Worm (Caenorhabditis elegans): ENCODE data around the gene rac-2.
"Not testable (repeated sequence)": the region's sequence is repeated elsewhere in the genome, so short reads cannot be mapped to it uniquely, and the experiment has no call there.

rac-2 gene

DNA sequence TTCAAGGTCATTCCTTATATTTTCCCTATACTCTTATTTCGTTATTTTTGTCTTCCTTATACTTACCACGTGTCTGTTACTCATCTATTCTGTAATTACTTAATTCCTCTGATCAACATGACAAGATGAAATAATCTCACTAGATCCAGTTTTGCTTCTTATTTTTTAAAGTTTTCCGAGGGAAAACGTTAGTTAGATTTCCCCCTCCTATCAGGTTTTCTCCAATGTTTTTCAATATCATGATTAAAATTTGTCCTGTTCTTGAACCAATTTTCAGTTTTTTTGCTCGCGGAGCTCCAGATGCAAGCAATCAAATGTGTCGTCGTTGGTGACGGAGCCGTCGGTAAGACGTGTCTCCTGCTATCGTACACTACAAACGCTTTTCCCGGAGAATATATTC lies at the start of gene rac-2:
TSS of gene rac-2 (plus strand) at position 301 of the 400 bp plus-strand sequence.
- TF ChIP-seq aly-1 (tag; optimal IDR thresholded peaks at IDR 0.05); hnd-1 (tag; optimal IDR thresholded peaks at IDR 0.05); hmg-4 (GFP tag; optimal IDR thresholded peaks at IDR 0.05): not testable (repeated sequence)

DNA sequence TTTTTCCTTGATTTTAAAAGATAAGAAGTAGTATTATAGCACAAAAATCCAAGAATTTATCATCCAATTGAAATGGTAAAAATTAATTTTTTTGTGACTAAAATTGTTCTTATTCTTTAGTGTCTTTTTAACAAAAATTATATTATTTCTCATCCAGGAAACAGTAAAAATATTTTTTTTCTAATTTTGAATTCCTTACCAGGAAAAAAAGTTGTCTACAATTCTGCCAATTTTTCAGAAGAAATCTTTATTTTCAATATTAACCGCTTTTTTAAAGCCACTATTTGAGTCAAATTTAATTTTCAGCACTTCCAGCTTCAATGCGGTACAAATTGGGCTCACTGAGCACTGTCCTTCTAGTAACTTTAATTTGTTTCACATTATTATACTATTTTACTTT lies 37.1 kb upstream of the rac-2 start, which contains the start of gene F38C2.4:
TSS of gene F38C2.4 (plus strand) at position 301 of the 400 bp plus-strand sequence.
- no peak for TF ChIP-seq hnd-1 (tag; optimal IDR thresholded peaks at IDR 0.05)
- TF ChIP-seq ets-7 (tag; optimal IDR thresholded peaks at IDR 0.05) = no peak
- TF ChIP-seq aly-1 (tag; optimal IDR thresholded peaks at IDR 0.05) = no peak
- no peak for TF ChIP-seq tbx-37 (GFP tag; conservative IDR thresholded peaks at IDR 0.05)
- TF ChIP-seq tra-4 (tag; optimal IDR thresholded peaks at IDR 0.05) = no peak
- no peak for TF ChIP-seq hmg-4 (GFP tag; optimal IDR thresholded peaks at IDR 0.05)
- no peak for TF ChIP-seq hmbx-1 (tag; optimal IDR thresholded peaks at IDR 0.05)

DNA sequence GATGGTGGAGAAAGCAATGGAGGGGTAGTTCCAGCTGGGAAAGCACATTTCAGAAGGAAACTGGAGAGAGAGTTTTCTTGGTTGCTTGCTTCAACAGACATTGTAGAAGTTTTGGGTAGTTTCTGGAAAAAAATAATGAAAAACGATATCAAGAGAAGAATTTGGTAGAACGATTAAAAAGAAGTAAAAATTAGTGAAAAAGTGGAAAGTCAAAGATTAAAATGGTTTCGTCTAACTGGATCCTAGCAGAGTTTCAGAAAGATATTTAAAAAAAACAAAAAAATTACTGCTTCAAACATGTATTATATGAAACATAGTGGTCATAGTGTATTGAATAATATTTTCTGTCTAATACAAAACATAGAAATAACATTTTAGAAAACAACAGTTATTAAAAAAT lies 30.7 kb upstream of the rac-2 start, which contains the start of gene F38C2.7:
TSS of gene F38C2.7 (minus strand) at position 101 of the 400 bp plus-strand sequence.
- TF ChIP-seq sea-1 (GFP tag; conservative IDR thresholded peaks at IDR 0.05) = no peak
- no peak for TF ChIP-seq B0310.2 (tag; optimal IDR thresholded peaks at IDR 0.05)
- no peak for TF ChIP-seq tbx-11 (GFP tag; IDR thresholded peaks at IDR 0.05)
- TF ChIP-seq pes-1 (GFP tag; IDR thresholded peaks at IDR 0.05) = no peak
- no peak for TF ChIP-seq F13C5.2 (tag; optimal IDR thresholded peaks at IDR 0.05)
- no peak for TF ChIP-seq hnd-1 (tag; optimal IDR thresholded peaks at IDR 0.05)
- no peak for TF ChIP-seq ama-1 (optimal IDR thresholded peaks at IDR 0.05)
- TF ChIP-seq hmbx-1 (tag; optimal IDR thresholded peaks at IDR 0.05) = no peak
- no peak for TF ChIP-seq tbx-37 (GFP tag; conservative IDR thresholded peaks at IDR 0.05)
- no peak for TF ChIP-seq scrt-1 (GFP tag; IDR thresholded peaks at IDR 0.05)
- no peak for TF ChIP-seq ceh-36 (tag; optimal IDR thresholded peaks at IDR 0.05)
- no peak for TF ChIP-seq flt-1 (GFP tag; IDR thresholded peaks at IDR 0.05)
- no peak for TF ChIP-seq tra-4 (tag; optimal IDR thresholded peaks at IDR 0.05)
- no peak for TF ChIP-seq ceh-13 (GFP tag; optimal IDR thresholded peaks at IDR 0.05)
- no peak for TF ChIP-seq aly-1 (tag; optimal IDR thresholded peaks at IDR 0.05)
- TF ChIP-seq ets-7 (tag; optimal IDR thresholded peaks at IDR 0.05) = no peak

DNA sequence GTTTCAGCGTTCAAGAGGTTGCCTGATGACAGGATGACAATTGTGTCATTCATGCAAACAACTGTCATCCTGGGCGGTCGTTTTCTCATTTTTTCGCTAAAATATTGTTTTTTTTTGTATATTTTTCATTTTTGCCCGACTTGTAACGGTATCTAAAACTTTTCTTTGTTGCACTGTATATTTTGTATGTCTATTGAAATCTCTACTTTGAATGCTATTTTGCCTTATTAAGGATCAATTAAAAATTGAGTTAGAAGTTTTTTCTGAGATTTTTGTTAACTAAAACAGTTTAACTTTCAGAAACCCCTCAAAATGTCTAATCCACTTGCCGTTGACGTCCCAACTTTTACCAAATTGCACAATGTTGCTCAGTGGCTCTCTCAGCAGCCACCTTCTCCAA lies 30.1 kb upstream of the rac-2 start, which contains the start of gene ccch-2:
TSS of gene ccch-2 (plus strand) at position 301 of the 400 bp plus-strand sequence.
- no peak for TF ChIP-seq sea-1 (GFP tag; conservative IDR thresholded peaks at IDR 0.05)
- no peak for TF ChIP-seq hmg-4 (GFP tag; optimal IDR thresholded peaks at IDR 0.05)

DNA sequence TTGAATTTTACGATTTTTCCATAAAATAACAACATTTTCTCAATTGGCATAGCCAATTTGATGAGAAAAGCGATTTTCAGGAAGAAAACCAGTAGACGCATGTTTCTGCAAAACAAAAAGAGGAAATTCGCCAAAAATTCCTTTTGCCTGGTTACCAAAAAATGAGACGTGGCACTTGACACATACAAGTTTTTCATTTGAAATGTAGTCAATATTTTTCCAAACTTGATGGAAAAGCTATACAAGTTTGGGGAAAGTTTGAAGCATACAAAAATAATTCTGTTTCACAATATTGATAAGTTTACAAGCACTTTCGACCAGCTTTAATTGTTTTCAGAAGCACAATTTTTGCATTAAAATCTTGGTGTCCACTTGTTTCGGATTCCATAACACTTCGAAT lies 27.4 kb upstream of the rac-2 start, which contains the start of gene clec-191:
TSS of gene clec-191 (minus strand) at position 101 of the 400 bp plus-strand sequence.
- TF ChIP-seq sea-1 (GFP tag; conservative IDR thresholded peaks at IDR 0.05) (no peak), tbx-11 (GFP tag; IDR thresholded peaks at IDR 0.05) (no peak), ets-7 (tag; optimal IDR thresholded peaks at IDR 0.05) (no peak), hnd-1 (tag; optimal IDR thresholded peaks at IDR 0.05) (no peak), tra-4 (tag; optimal IDR thresholded peaks at IDR 0.05) (no peak), hmg-4 (GFP tag; optimal IDR thresholded peaks at IDR 0.05) (no peak), F13C5.2 (tag; optimal IDR thresholded peaks at IDR 0.05) (no peak), ceh-13 (GFP tag; optimal IDR thresholded peaks at IDR 0.05) (no peak), flt-1 (GFP tag; IDR thresholded peaks at IDR 0.05) (no peak), ama-1 (optimal IDR thresholded peaks at IDR 0.05) (no peak), pes-1 (GFP tag; IDR thresholded peaks at IDR 0.05) (no peak), scrt-1 (GFP tag; IDR thresholded peaks at IDR 0.05) (no peak), ceh-36 (tag; optimal IDR thresholded peaks at IDR 0.05) (no peak), hmbx-1 (tag; optimal IDR thresholded peaks at IDR 0.05) (no peak)

DNA sequence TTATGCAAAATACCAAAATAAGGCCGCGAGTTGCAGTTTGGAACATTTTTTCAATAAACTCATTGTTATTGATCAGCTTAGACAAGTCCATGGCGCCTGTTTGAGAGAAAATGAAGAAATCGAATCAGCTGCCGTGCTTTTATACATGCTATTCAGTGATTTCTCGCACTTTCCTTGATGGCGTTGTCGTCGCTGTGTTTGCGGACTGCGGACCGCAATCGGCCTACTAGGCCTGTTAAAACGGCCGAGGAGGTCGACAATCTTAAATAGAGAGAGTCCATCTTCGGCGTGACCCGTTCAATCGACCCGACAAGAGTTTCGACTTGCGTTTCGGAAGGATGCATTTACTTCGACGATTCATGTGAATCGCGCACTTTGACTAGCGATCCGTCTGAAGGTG lies 17.3 kb upstream of the rac-2 start, which contains the start of gene srz-75:
TSS of gene srz-75 (minus strand) at position 101 of the 400 bp plus-strand sequence.
- TF ChIP-seq hmg-4 (GFP tag; optimal IDR thresholded peaks at IDR 0.05) (no peak), hnd-1 (tag; optimal IDR thresholded peaks at IDR 0.05) (no peak), F13C5.2 (tag; optimal IDR thresholded peaks at IDR 0.05) (no peak), scrt-1 (GFP tag; IDR thresholded peaks at IDR 0.05) (no peak), tbx-11 (GFP tag; IDR thresholded peaks at IDR 0.05) (no peak), pes-1 (GFP tag; IDR thresholded peaks at IDR 0.05) (no peak)

DNA sequence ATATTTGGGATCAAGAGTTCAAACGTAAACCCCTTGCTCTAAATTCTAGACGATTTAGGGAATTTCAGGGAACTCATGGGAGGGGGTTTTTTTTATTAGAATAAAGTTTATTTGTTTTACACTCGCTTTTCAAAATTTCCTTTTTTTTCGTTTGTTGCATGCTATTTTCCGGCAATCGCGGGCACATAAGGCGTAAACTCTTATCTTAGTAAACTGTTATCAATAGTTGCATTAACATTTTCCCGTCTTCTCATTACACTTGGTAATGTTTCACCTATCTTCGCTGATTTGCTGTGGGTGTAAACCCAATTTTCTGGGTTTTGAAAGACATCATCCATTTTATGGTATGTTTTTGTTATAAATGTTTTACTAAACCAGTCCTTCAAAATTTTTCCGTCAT lies 14.1 kb upstream of the rac-2 start:
- no peak for TF ChIP-seq tbx-11 (GFP tag; IDR thresholded peaks at IDR 0.05)
- TF ChIP-seq ceh-36 (tag; optimal IDR thresholded peaks at IDR 0.05) = no peak
- TF ChIP-seq sea-1 (GFP tag; conservative IDR thresholded peaks at IDR 0.05) = no peak
- TF ChIP-seq ama-1 (optimal IDR thresholded peaks at IDR 0.05) = no peak
- TF ChIP-seq F13C5.2 (tag; optimal IDR thresholded peaks at IDR 0.05) = no peak

DNA sequence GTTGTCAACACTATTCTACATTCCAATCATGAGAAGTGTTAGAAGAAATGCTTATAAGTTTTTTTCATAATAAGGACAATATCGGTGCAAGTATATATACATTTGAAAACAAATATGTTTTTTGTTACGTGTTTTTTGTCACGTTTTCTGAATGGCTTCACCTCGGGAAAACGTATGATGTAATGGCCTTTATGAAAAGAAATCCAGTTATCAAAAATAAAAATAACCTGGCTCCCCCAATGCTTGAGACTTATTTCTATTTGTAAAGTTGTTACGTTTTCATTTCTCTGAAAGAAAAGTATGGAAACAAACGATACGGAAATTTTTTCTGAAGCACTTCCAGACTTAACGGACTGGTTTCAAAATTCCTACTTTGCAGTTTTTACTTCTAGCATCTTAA lies 9.2 kb upstream of the rac-2 start, which contains the start of gene srz-72:
TSS of gene srz-72 (plus strand) at position 301 of the 400 bp plus-strand sequence.
- TF ChIP-seq flt-1 (GFP tag; IDR thresholded peaks at IDR 0.05) (no peak), ets-7 (tag; optimal IDR thresholded peaks at IDR 0.05) (no peak), ceh-36 (tag; optimal IDR thresholded peaks at IDR 0.05) (no peak), tbx-37 (GFP tag; conservative IDR thresholded peaks at IDR 0.05) (no peak), tra-4 (tag; optimal IDR thresholded peaks at IDR 0.05) (no peak), ama-1 (optimal IDR thresholded peaks at IDR 0.05) (no peak), pes-1 (GFP tag; IDR thresholded peaks at IDR 0.05) (no peak), tbx-11 (GFP tag; IDR thresholded peaks at IDR 0.05) (no peak), hmbx-1 (tag; optimal IDR thresholded peaks at IDR 0.05) (no peak), F13C5.2 (tag; optimal IDR thresholded peaks at IDR 0.05) (no peak), hnd-1 (tag; optimal IDR thresholded peaks at IDR 0.05) (no peak), B0310.2 (tag; optimal IDR thresholded peaks at IDR 0.05) (no peak), sea-1 (GFP tag; conservative IDR thresholded peaks at IDR 0.05) (no peak), aly-1 (tag; optimal IDR thresholded peaks at IDR 0.05) (no peak), scrt-1 (GFP tag; IDR thresholded peaks at IDR 0.05) (no peak), hmg-4 (GFP tag; optimal IDR thresholded peaks at IDR 0.05) (no peak), ceh-13 (GFP tag; optimal IDR thresholded peaks at IDR 0.05) (no peak)
